Worm (Caenorhabditis elegans) whole organism, early embryonic: ENCODE measurements around the gene rha-1.

Experiments used
- B0310.2 ChIP-seq: sonication (generic microtip); optimal IDR thresholded peaks from 2 replicates; lab custom pipeline; 2016; ENCODE audit warnings: mild to moderate bottlenecking, missing genetic modification characterization, missing compliant biosample characterization
- F13C5.2 ChIP-seq: sonication (generic microtip); optimal IDR thresholded peaks from 2 replicates; lab custom pipeline; 2017; ENCODE audit warnings: mild to moderate bottlenecking, missing genetic modification characterization, inconsistent platforms, missing compliant biosample characterization
- aly-1 ChIP-seq: sonication (generic microtip); optimal IDR thresholded peaks from 2 replicates; lab custom pipeline; 2016; ENCODE audit warnings: missing genetic modification characterization, missing compliant biosample characterization
- ama-1 ChIP-seq: fragments of 150-350 bp; optimal IDR thresholded peaks from 2 replicates; lab custom pipeline; 2014
- ceh-13 ChIP-seq: fragments of 200-800 bp; sonication (Bioruptor generic); optimal IDR thresholded peaks from 2 replicates; lab custom pipeline; 2018; ENCODE audit warnings: mild to moderate bottlenecking, missing genetic modification characterization, missing compliant biosample characterization
- ceh-36 ChIP-seq: sonication (generic microtip); optimal IDR thresholded peaks from 2 replicates; lab custom pipeline; 2016; ENCODE audit warnings: missing genetic modification characterization, inconsistent platforms, missing compliant biosample characterization
- ets-7 ChIP-seq: sonication (generic microtip); optimal IDR thresholded peaks from 2 replicates; lab custom pipeline; 2016; ENCODE audit warnings: missing genotype, missing genetic modification characterization, missing compliant biosample characterization
- flt-1 ChIP-seq: fragments of 200-800 bp; sonication (Bioruptor generic); IDR thresholded peaks from 2 replicates; pipeline ENCODE4 v1.3.6; 2022; ENCODE audit warnings: missing genetic modification characterization, missing compliant biosample characterization
- hmbx-1 ChIP-seq: sonication (generic microtip); optimal IDR thresholded peaks from 2 replicates; lab custom pipeline; 2016; ENCODE audit warnings: mild to moderate bottlenecking, missing genetic modification characterization, missing compliant biosample characterization
- hmg-4 ChIP-seq: fragments of 200-800 bp; sonication (Bioruptor generic); optimal IDR thresholded peaks from 2 replicates; lab custom pipeline; 2018; ENCODE audit warnings: mild to moderate bottlenecking, missing genetic modification characterization, missing compliant biosample characterization
- hnd-1 ChIP-seq: sonication (generic microtip); optimal IDR thresholded peaks from 2 replicates; lab custom pipeline; 2016; ENCODE audit warnings: missing genetic modification characterization, missing compliant biosample characterization
- pes-1 ChIP-seq: fragments of 200-800 bp; sonication (Bioruptor generic); IDR thresholded peaks from 2 replicates; pipeline ENCODE4 v1.3.6; 2022; ENCODE audit warnings: missing genetic modification reagents, missing genetic modification characterization, missing compliant biosample characterization
- scrt-1 ChIP-seq: fragments of 200-800 bp; sonication (Bioruptor generic); IDR thresholded peaks from 2 replicates; pipeline ENCODE4 v1.3.6; 2022; ENCODE audit warnings: missing genetic modification characterization, missing compliant biosample characterization
- sea-1 ChIP-seq: fragments of 200-800 bp; sonication (Bioruptor generic); conservative IDR thresholded peaks from 2 replicates; pipeline ENCODE4 v1.3.6; 2022; ENCODE audit warnings: missing genetic modification characterization, missing compliant biosample characterization
- tbx-11 ChIP-seq: fragments of 200-800 bp; sonication (Bioruptor generic); IDR thresholded peaks from 2 replicates; pipeline ENCODE4 v1.3.6; 2022; ENCODE audit warnings: missing genetic modification characterization, missing compliant biosample characterization
- tbx-37 ChIP-seq: fragments of 200-800 bp; sonication (Bioruptor generic); conservative IDR thresholded peaks from 2 replicates; pipeline ENCODE4 v1.3.6; 2022; ENCODE audit warnings: missing genetic modification reagents, missing genetic modification characterization, missing compliant biosample characterization
- tra-4 ChIP-seq: sonication (generic microtip); optimal IDR thresholded peaks from 2 replicates; lab custom pipeline; 2017; ENCODE audit warnings: missing genetic modification characterization, missing compliant biosample characterization

The rha-1 gene

ce11 chrII:8856524-8856923, 26.9 kb downstream of the rha-1 start:
- TF ChIP-seq hnd-1, result no peak
- TF ChIP-seq pes-1, result no peak
- TF ChIP-seq ama-1 (lab: Kevin White, UChicago), result no peak
- no peak for TF ChIP-seq tbx-37 (GFP tag; lab: Robert Waterston, UW)
- no peak for TF ChIP-seq tra-4 (tag; lab: Kevin White, UChicago)
- no peak for TF ChIP-seq ets-7 (tag; lab: Kevin White, UChicago)
- no peak for TF ChIP-seq aly-1
- TF ChIP-seq ceh-36 (tag; lab: Kevin White, UChicago), result no peak
- TF ChIP-seq hmg-4 (GFP tag; lab: Kevin White, UChicago), result no peak
- TF ChIP-seq F13C5.2 (tag; lab: Kevin White, UChicago), result no peak
- TF ChIP-seq flt-1, result no peak
- no peak for TF ChIP-seq tbx-11
- TF ChIP-seq hmbx-1 (tag; lab: Kevin White, UChicago), result no peak
- TF ChIP-seq ceh-13, result no peak
- TF ChIP-seq scrt-1 (GFP tag; lab: Robert Waterston, UW), result no peak
- no peak for TF ChIP-seq sea-1

ce11 chrII:8854874-8855273, 28.6 kb downstream of the rha-1 start:
- TF ChIP-seq ceh-13 (no peak), tbx-11 (no peak), ceh-36 (tag; lab: Kevin White, UChicago) (no peak), flt-1 (no peak), F13C5.2 (tag; lab: Kevin White, UChicago) (no peak), ets-7 (tag; lab: Kevin White, UChicago) (no peak), sea-1 (no peak), pes-1 (no peak), hmg-4 (GFP tag; lab: Kevin White, UChicago) (no peak)

ce11 chrII:8853960-8854359, 29.5 kb downstream of the rha-1 start:
- TF ChIP-seq tbx-11 (no peak), sea-1 (no peak), ceh-36 (tag; lab: Kevin White, UChicago) (no peak), B0310.2 (tag; lab: Kevin White, UChicago) (no peak), flt-1 (no peak), F13C5.2 (tag; lab: Kevin White, UChicago) (no peak), hnd-1 (no peak), pes-1 (no peak), tra-4 (tag; lab: Kevin White, UChicago) (no peak), ceh-13 (no peak), ets-7 (tag; lab: Kevin White, UChicago) (no peak), ama-1 (lab: Kevin White, UChicago) (no peak), hmbx-1 (tag; lab: Kevin White, UChicago) (no peak), aly-1 (no peak), tbx-37 (GFP tag; lab: Robert Waterston, UW) (no peak), hmg-4 (GFP tag; lab: Kevin White, UChicago) (no peak), scrt-1 (GFP tag; lab: Robert Waterston, UW) (no peak)

- TF ChIP-seq sea-1 (no peak), ama-1 (lab: Kevin White, UChicago) (no peak), aly-1 (no peak), flt-1 (no peak), hmg-4 (GFP tag; lab: Kevin White, UChicago) (no peak), tbx-37 (GFP tag; lab: Robert Waterston, UW) (no peak), ceh-13 (no peak), B0310.2 (tag; lab: Kevin White, UChicago) (no peak), ets-7 (tag; lab: Kevin White, UChicago) (no peak), tra-4 (tag; lab: Kevin White, UChicago) (no peak), hnd-1 (no peak), ceh-36 (tag; lab: Kevin White, UChicago) (no peak), tbx-11 (no peak), pes-1 (no peak), scrt-1 (GFP tag; lab: Robert Waterston, UW) (no peak), F13C5.2 (tag; lab: Kevin White, UChicago) (no peak)
These were observed 30.2 kb downstream of the rha-1 start for ce11 chrII:8853238-8853637.

DNA sequence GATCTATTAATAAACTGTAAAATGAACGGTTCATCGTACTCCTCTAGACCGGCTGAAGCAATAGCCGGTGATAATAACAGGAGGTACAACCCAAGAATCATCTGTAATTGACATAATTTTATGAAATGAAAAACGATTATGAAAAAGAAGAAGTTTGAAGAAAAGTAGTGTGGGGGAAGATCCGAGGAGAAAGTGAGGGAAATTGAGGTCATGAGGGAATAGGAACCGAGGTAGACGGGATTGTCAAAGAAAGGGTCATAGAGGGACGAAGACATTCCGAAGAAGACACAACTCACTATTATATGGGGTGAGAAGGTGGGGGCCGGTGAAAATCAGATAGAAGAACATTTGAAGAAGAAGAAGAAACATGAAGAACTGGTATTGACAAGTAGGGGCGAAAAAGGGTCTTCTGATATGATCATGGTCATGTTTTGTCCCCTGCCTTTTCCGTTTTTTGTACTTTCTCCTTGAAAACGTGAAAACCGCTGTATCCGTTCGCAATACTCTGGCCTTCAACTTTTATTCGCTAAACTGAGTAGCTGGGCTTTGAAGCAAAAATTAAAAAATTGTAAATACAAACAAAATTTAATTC, 31.4 kb downstream of the rha-1 start, which contains the start of gene oac-46:
TSS of gene oac-46 (minus strand) at position 101 of the 592 bp plus-strand sequence.
- no peak for TF ChIP-seq hmg-4 (GFP tag; lab: Kevin White, UChicago)
- TF ChIP-seq aly-1, result no peak
- TF ChIP-seq sea-1, result no peak
- no peak for TF ChIP-seq ets-7 (tag; lab: Kevin White, UChicago)
- no peak for TF ChIP-seq ceh-36 (tag; lab: Kevin White, UChicago)
- TF ChIP-seq hnd-1, result no peak
- TF ChIP-seq B0310.2 (tag; lab: Kevin White, UChicago), result no peak

DNA sequence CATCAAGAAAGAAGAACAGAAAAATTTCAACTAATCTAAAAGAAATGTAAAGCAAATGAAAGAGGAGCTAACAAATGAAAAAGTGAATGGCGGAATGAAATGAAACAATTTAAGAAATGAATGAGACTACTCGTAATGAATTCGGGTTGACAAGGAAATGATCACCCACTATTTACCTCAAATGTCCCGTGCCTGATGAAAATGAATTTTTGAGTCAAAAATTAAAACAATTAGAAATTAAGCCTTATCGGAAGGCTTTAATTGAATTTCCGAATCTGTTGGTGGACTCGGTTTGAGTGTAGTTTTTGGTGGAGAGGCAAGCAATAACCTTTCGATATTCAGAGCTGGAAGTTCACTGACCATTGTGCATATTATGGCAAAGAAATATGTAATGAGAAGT, 34.5 kb downstream of the rha-1 start:
- TF ChIP-seq ceh-36 (tag; lab: Kevin White, UChicago) (no peak), pes-1 (no peak), flt-1 (no peak), hmbx-1 (tag; lab: Kevin White, UChicago) (no peak), hmg-4 (GFP tag; lab: Kevin White, UChicago) (no peak), tra-4 (tag; lab: Kevin White, UChicago) (no peak), sea-1 (no peak), tbx-37 (GFP tag; lab: Robert Waterston, UW) (no peak), ceh-13 (no peak), aly-1 (no peak)

- TF ChIP-seq hmbx-1 (tag; lab: Kevin White, UChicago), result no peak
- TF ChIP-seq aly-1, result no peak
- no peak for TF ChIP-seq tra-4 (tag; lab: Kevin White, UChicago)
- TF ChIP-seq pes-1, result no peak
- TF ChIP-seq ets-7 (tag; lab: Kevin White, UChicago), result no peak
- no peak for TF ChIP-seq ceh-36 (tag; lab: Kevin White, UChicago)
- TF ChIP-seq flt-1, result no peak
- no peak for TF ChIP-seq ceh-13
- TF ChIP-seq sea-1, result no peak
- no peak for TF ChIP-seq F13C5.2 (tag; lab: Kevin White, UChicago)
- TF ChIP-seq scrt-1 (GFP tag; lab: Robert Waterston, UW), result no peak
- TF ChIP-seq B0310.2 (tag; lab: Kevin White, UChicago), result no peak
- TF ChIP-seq tbx-11, result no peak
These were observed 37.5 kb downstream of the rha-1 start for ce11 chrII:8845932-8846331.
